Fruit fly (Drosophila melanogaster) whole organism, embryonic: ENCODE measurements around the gene CG10996.

Source experiments
- Atf-2 ChIP-seq: fragments of 200-800 bp; sonication (Bioruptor generic); optimal IDR thresholded peaks from 2 replicates; lab custom pipeline; 2016; ENCODE audit warnings: missing biosample characterization, missing genetic modification characterization
- Awh ChIP-seq: fragments of 200-800 bp; sonication (Bioruptor generic); IDR thresholded peaks from 2 replicates; pipeline ENCODE4, ENCODE4 v1.3.6; 2022; ENCODE audit warnings: missing biosample characterization, missing genetic modification characterization
- CG10543 ChIP-seq: fragments of 200-800 bp; sonication (Bioruptor generic); optimal IDR thresholded peaks from 3 replicates; lab custom pipeline; 2017; ENCODE audit warnings: missing biosample characterization, mild to moderate bottlenecking, missing genetic modification characterization, moderate library complexity
- CG10959 ChIP-seq: fragments of 200-800 bp; sonication (Bioruptor generic); IDR thresholded peaks from 2 replicates; pipeline ENCODE4 v1.3.6; 2022; ENCODE audit warnings: missing biosample characterization, missing genetic modification characterization
- CG12744 ChIP-seq: fragments of 200-800 bp; sonication (Bioruptor generic); optimal IDR thresholded peaks from 2 replicates; lab custom pipeline; 2016; ENCODE audit warnings: missing biosample characterization, missing genetic modification characterization
- CG12769 ChIP-seq: fragments of 200-800 bp; sonication (Bioruptor generic); optimal IDR thresholded peaks from 2 replicates; lab custom pipeline; 2019; ENCODE audit warnings: missing biosample characterization, mild to moderate bottlenecking, missing genetic modification characterization, moderate library complexity
- CG13123 ChIP-seq: fragments of 200-800 bp; sonication (Bioruptor generic); optimal IDR thresholded peaks from 2 replicates; lab custom pipeline; 2016; ENCODE audit warnings: missing biosample characterization, missing genetic modification characterization
- CG14860 ChIP-seq: fragments of 200-800 bp; sonication (Bioruptor generic); IDR thresholded peaks from 3 replicates; pipeline ENCODE4 v1.3.6; 2022; ENCODE audit warnings: missing biosample characterization, missing genetic modification characterization; ENCODE audit not compliant: partially characterized antibody
- CG15479 ChIP-seq: fragments of 200-800 bp; sonication (Bioruptor generic); optimal IDR thresholded peaks from 3 replicates; lab custom pipeline; 2019; ENCODE audit warnings: missing biosample characterization, mild to moderate bottlenecking, missing genetic modification characterization, moderate library complexity
- CG17385 ChIP-seq: fragments of 200-800 bp; sonication (Bioruptor generic); optimal IDR thresholded peaks from 3 replicates; lab custom pipeline; 2018; ENCODE audit warnings: missing biosample characterization, mild to moderate bottlenecking, missing genetic modification characterization
- CG17612 ChIP-seq: fragments of 200-800 bp; sonication (Bioruptor generic); IDR thresholded peaks from 2 replicates; pipeline ENCODE4 v1.3.6; 2022; ENCODE audit warnings: missing biosample characterization, missing genetic modification characterization
- CG1792 ChIP-seq: fragments of 200-800 bp; sonication (Bioruptor generic); optimal IDR thresholded peaks from 2 replicates; lab custom pipeline; 2016; ENCODE audit warnings: missing biosample characterization, missing genetic modification characterization
- CG2116 ChIP-seq: fragments of 200-800 bp; sonication (Bioruptor generic); optimal IDR thresholded peaks from 3 replicates; lab custom pipeline; 2018; ENCODE audit warnings: missing biosample characterization, mild to moderate bottlenecking, missing genetic modification characterization
- CG2202 ChIP-seq: fragments of 200-800 bp; sonication (Bioruptor generic); optimal IDR thresholded peaks from 2 replicates; lab custom pipeline; 2018; ENCODE audit warnings: missing biosample characterization, mild to moderate bottlenecking, missing genetic modification characterization
- CG2678 ChIP-seq: fragments of 200-800 bp; sonication (Bioruptor generic); optimal IDR thresholded peaks from 3 replicates; lab custom pipeline; 2019; ENCODE audit warnings: missing biosample characterization, mild to moderate bottlenecking, missing genetic modification characterization, moderate library complexity
- CG33557 ChIP-seq: fragments of 200-800 bp; sonication (Bioruptor generic); optimal IDR thresholded peaks from 2 replicates; lab custom pipeline; 2019; ENCODE audit warnings: missing biosample characterization, mild to moderate bottlenecking, missing genetic modification characterization, moderate library complexity
- CG34376 ChIP-seq: fragments of 200-800 bp; sonication (Bioruptor generic); optimal IDR thresholded peaks from 2 replicates; lab custom pipeline; 2018; ENCODE audit warnings: missing biosample characterization, mild to moderate bottlenecking, missing genetic modification characterization
- CG6689 ChIP-seq: fragments of 200-800 bp; sonication (Bioruptor generic); IDR thresholded peaks from 2 replicates; pipeline ENCODE4 v1.3.6; 2022; ENCODE audit warnings: missing biosample characterization, missing genetic modification characterization
- Dbx ChIP-seq: fragments of 200-800 bp; sonication (Bioruptor generic); IDR thresholded peaks from 3 replicates; pipeline ENCODE4 v1.3.6; 2022; ENCODE audit warnings: missing biosample characterization, missing genetic modification characterization
- Dip3 ChIP-seq: fragments of 200-800 bp; sonication (Bioruptor generic); optimal IDR thresholded peaks from 3 replicates; lab custom pipeline; 2016; ENCODE audit warnings: missing biosample characterization, missing genetic modification characterization
- Eip74EF ChIP-seq, 2 experiments: fragments of 200-800 bp in 1 of 2; fragments of >200 bp in 1 of 2; sonication (Bioruptor generic) in 1 of 2; optimal IDR thresholded peaks; 2 replicates each; lab custom pipeline; 2017 to 2019; ENCODE audit warnings: missing biosample characterization in 2 of 2, missing genetic modification characterization in 2 of 2, mild to moderate bottlenecking in 1 of 2, moderate library complexity in 1 of 2
- Ets65A ChIP-seq: fragments of 200-800 bp; sonication (Bioruptor generic); peaks from one replicate; lab custom pipeline; 2016; ENCODE audit warnings: missing biosample characterization, missing genetic modification characterization
- Ets97D ChIP-seq: fragments of 200-800 bp; sonication (Bioruptor generic); optimal IDR thresholded peaks from 3 replicates; lab custom pipeline; 2016; ENCODE audit warnings: missing biosample characterization, missing genetic modification characterization
- GATAe ChIP-seq: fragments of 200-800 bp; sonication (Bioruptor generic); conservative IDR thresholded peaks from 2 replicates; pipeline ENCODE4 v1.3.6; 2022; ENCODE audit warnings: missing biosample characterization, missing genetic modification characterization
- HLHmδ ChIP-seq: fragments of 200-800 bp; sonication (Bioruptor generic); optimal IDR thresholded peaks from 2 replicates; lab custom pipeline; 2018; ENCODE audit warnings: missing biosample characterization, mild to moderate bottlenecking, missing genetic modification characterization, moderate library complexity
- Hand ChIP-seq: fragments of 200-800 bp; sonication (Bioruptor generic); optimal IDR thresholded peaks from 2 replicates; lab custom pipeline; 2017; ENCODE audit warnings: mild to moderate bottlenecking, missing biosample characterization, missing genetic modification reagents, missing genetic modification characterization
- HmgD ChIP-seq: fragments of 200-800 bp; sonication (Bioruptor generic); optimal IDR thresholded peaks from 3 replicates; lab custom pipeline; 2016; ENCODE audit warnings: missing biosample characterization, missing genetic modification characterization
- Mes4 ChIP-seq: fragments of 200-800 bp; sonication (Bioruptor generic); optimal IDR thresholded peaks from 2 replicates; lab custom pipeline; 2016; ENCODE audit warnings: missing biosample characterization, missing genetic modification characterization
- NfI ChIP-seq: fragments of 200-800 bp; sonication (Bioruptor generic); optimal IDR thresholded peaks from 3 replicates; lab custom pipeline; 2018; ENCODE audit warnings: missing biosample characterization, mild to moderate bottlenecking, missing genetic modification characterization, moderate library complexity
- Opbp ChIP-seq: fragments of 200-800 bp; sonication (Bioruptor generic); IDR thresholded peaks from 3 replicates; pipeline ENCODE4 v1.3.6; 2022; ENCODE audit warnings: missing biosample characterization, missing genetic modification characterization; ENCODE audit not compliant: partially characterized antibody
- Pdp1 ChIP-seq, 2 experiments: fragments of 200-800 bp; sonication (Bioruptor generic); optimal IDR thresholded peaks; 3 replicates each; lab custom pipeline; 2016; ENCODE audit warnings: missing biosample characterization in 2 of 2, missing genetic modification characterization in 2 of 2, mild to moderate bottlenecking in 1 of 2, moderate library complexity in 1 of 2
- Six4 ChIP-seq: fragments of 200-800 bp; sonication (Bioruptor generic); optimal IDR thresholded peaks from 2 replicates; lab custom pipeline; 2016; ENCODE audit warnings: missing biosample characterization, missing genetic modification characterization
- Sox100B ChIP-seq: fragments of 200-800 bp; sonication (Bioruptor generic); optimal IDR thresholded peaks from 3 replicates; lab custom pipeline; 2018; ENCODE audit warnings: missing biosample characterization, mild to moderate bottlenecking, missing genetic modification characterization
- Sox102F ChIP-seq: fragments of 200-800 bp; sonication (Bioruptor generic); optimal IDR thresholded peaks from 2 replicates; lab custom pipeline; 2018; ENCODE audit warnings: missing biosample characterization, mild to moderate bottlenecking, missing genetic modification characterization, moderate library complexity
- Trl ChIP-seq, 3 experiments: fragments of >200 bp in 2 of 3; fragments of 200-800 bp in 1 of 3; sonication (Bioruptor generic) in 1 of 3; optimal IDR thresholded peaks; 2 replicates in 1 of 3; 3 replicates in 2 of 3; lab custom pipeline; 2016 to 2017; ENCODE audit warnings: missing biosample characterization in 1 of 3, missing genetic modification characterization in 1 of 3
- Vsx1 ChIP-seq: fragments of 200-800 bp; sonication (Bioruptor generic); optimal IDR thresholded peaks from 2 replicates; lab custom pipeline; 2017; ENCODE audit warnings: missing biosample characterization, mild to moderate bottlenecking, missing genetic modification characterization, missing genetic modification reagents
- cwo ChIP-seq: fragments of 200-800 bp; sonication (Bioruptor generic); optimal IDR thresholded peaks from 3 replicates; lab custom pipeline; 2017; ENCODE audit warnings: missing biosample characterization, missing genetic modification characterization, mild to moderate bottlenecking, moderate library complexity, missing genetic modification reagents
- danr ChIP-seq: fragments of 200-800 bp; sonication (Bioruptor generic); IDR thresholded peaks from 2 replicates; pipeline ENCODE4 v1.3.6; 2022; ENCODE audit warnings: missing biosample characterization, missing genetic modification characterization
- dmrt11E ChIP-seq: fragments of 200-800 bp; sonication (Bioruptor generic); optimal IDR thresholded peaks from 3 replicates; lab custom pipeline; 2018; ENCODE audit warnings: missing biosample characterization, mild to moderate bottlenecking, missing genetic modification characterization, moderate library complexity
- gem ChIP-seq: fragments of 200-800 bp; sonication (Bioruptor generic); optimal IDR thresholded peaks from 2 replicates; lab custom pipeline; 2019; ENCODE audit warnings: missing biosample characterization, mild to moderate bottlenecking, missing genetic modification characterization, moderate library complexity
- grn ChIP-seq: fragments of 200-800 bp; sonication (Bioruptor generic); optimal IDR thresholded peaks from 3 replicates; lab custom pipeline; 2017; ENCODE audit warnings: missing biosample characterization, missing genetic modification characterization
- hbn ChIP-seq: fragments of 200-800 bp; sonication (Bioruptor generic); IDR thresholded peaks from 2 replicates; pipeline ENCODE4 v1.3.6; 2022; ENCODE audit warnings: missing biosample characterization, missing genetic modification characterization; ENCODE audit not compliant: partially characterized antibody
- kni ChIP-seq: fragments of 200-800 bp; sonication (Bioruptor generic); optimal IDR thresholded peaks from 3 replicates; lab custom pipeline; 2017; ENCODE audit warnings: mild to moderate bottlenecking, missing biosample characterization, missing genetic modification reagents, missing genetic modification characterization
- prd ChIP-seq, 3 experiments: fragments of >200 bp in 2 of 3; fragments of 200-800 bp in 1 of 3; sonication (Bioruptor generic) in 1 of 3; optimal IDR thresholded peaks in 2 of 3; IDR thresholded peaks in 1 of 3; 2 replicates in 2 of 3; 3 replicates in 1 of 3; pipeline versions ENCODE4 v1.3.6 to Lab custom; 2017 to 2022; ENCODE audit warnings: missing biosample characterization in 1 of 3, missing genetic modification characterization in 1 of 3
- row ChIP-seq: fragments of 200-800 bp; sonication (Bioruptor generic); IDR thresholded peaks from 3 replicates; pipeline ENCODE4 v1.3.6; 2022; ENCODE audit warnings: missing biosample characterization, missing genetic modification characterization
- sens ChIP-seq: fragments of 200-800 bp; sonication (Bioruptor generic); peaks from one replicate; lab custom pipeline; 2016; ENCODE audit warnings: missing biosample characterization, missing genetic modification characterization
- sqz ChIP-seq: fragments of 200-800 bp; sonication (Bioruptor generic); optimal IDR thresholded peaks from 3 replicates; lab custom pipeline; 2018; ENCODE audit warnings: missing biosample characterization, mild to moderate bottlenecking, missing genetic modification characterization
- stwl ChIP-seq: fragments of 200-800 bp; sonication (Bioruptor generic); optimal IDR thresholded peaks from 3 replicates; lab custom pipeline; 2018; ENCODE audit warnings: missing biosample characterization, mild to moderate bottlenecking, missing genetic modification characterization, moderate library complexity
- tx ChIP-seq: fragments of 200-800 bp; sonication (Bioruptor generic); optimal IDR thresholded peaks from 2 replicates; lab custom pipeline; 2016; ENCODE audit warnings: missing biosample characterization, missing genetic modification characterization

Gene CG10996

DNA sequence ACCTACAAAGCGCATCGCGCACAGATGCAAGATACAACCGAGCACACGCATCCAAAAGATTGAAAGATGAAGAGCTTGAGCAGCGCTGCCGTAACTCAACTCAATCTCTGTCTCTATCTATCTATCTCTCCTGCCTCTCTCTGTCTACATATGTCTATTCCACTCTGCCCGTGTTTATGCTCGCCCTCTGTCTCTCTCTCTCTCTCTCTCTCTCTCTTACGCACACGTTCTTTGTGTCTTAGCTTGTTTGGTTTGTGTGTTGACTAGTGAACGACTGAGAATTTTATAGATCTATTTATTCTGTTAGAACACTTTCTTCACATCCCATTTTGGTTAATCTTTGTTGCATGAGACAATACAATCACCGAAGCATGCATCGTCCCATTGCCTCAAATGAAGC, 8.1 kb upstream of the CG10996 start (continued):
- TF ChIP-seq HLHmδ (GFP tag; lab: Kevin White, UChicago) (peak; percentile 25), Ets97D (GFP tag; lab: Kevin White, UChicago) (no peak), Sox100B (no peak), dmrt11E (peak; percentile 16), cwo (GFP tag; lab: Kevin White, UChicago) (no peak), CG12769 (tag; lab: Kevin White, UChicago) (no peak), prd (optimal IDR thresholded peaks at IDR 0.05; lab: Kevin White, UChicago) (no peak), prd (GFP tag; IDR thresholded peaks at IDR 0.05; lab: Robert Waterston, UW) (no peak), kni (no peak), gem (tag; lab: Kevin White, UChicago) (peak; percentile 1), Mes4 (peak; percentile 15), GATAe (GFP tag; lab: Robert Waterston, UW) (no peak), danr (GFP tag; lab: Robert Waterston, UW) (no peak), CG14860 (no peak), Eip74EF (GFP tag; optimal IDR thresholded peaks at IDR 0.05; lab: Kevin White, UChicago) (no peak), stwl (peak; percentile 59), CG10959 (GFP tag; lab: Robert Waterston, UW) (no peak), Six4 (no peak), CG33557 (peak; percentile 8), NfI (GFP tag; lab: Kevin White, UChicago) (no peak), Dip3 (no peak), Dbx (GFP tag; lab: Robert Waterston, UW) (no peak), CG2202 (tag; lab: Kevin White, UChicago) (peak; percentile 2), grn (GFP tag; lab: Kevin White, UChicago) (peak; percentile 28), Trl (optimal IDR thresholded peaks at IDR 0.05; lab: Kevin White, UChicago) (peak; percentile 54 to 69), Trl (GFP tag; optimal IDR thresholded peaks at IDR 0.05; lab: Kevin White, UChicago) (peak; percentile 27)

DNA sequence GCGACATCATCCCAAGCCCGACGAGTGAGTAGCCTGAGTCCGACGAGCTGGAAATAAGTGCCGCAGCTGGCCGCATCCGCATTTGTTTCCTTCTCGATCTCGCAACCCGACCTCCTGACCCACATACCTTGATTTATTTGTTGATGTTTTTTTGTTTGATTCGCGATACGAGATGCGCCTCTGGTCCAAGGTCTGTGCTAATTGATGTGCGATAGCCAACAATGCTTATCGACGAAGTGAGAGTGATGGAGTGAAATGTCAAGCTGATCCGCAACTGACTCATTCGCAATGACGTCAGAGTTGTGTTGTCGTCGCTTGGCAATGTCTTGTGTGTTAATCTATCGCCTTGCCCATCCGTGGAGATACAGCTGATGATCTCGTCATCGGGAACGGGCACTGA, 7.0 kb upstream of the CG10996 start:
- peak; percentile 57 for TF ChIP-seq CG15479
- no peak for TF ChIP-seq CG13123 (GFP tag; lab: Kevin White, UChicago)
- no peak for TF ChIP-seq Opbp
- no peak for TF ChIP-seq CG1792 (GFP tag; lab: Kevin White, UChicago)
- peak; percentile 14 for TF ChIP-seq CG34376 (GFP tag; lab: Kevin White, UChicago)
- no peak for TF ChIP-seq CG2116
- TF ChIP-seq tx (GFP tag; lab: Kevin White, UChicago) = no peak
- TF ChIP-seq CG2678 (tag; lab: Kevin White, UChicago) = no peak
- TF ChIP-seq Awh = no peak
- no peak for TF ChIP-seq CG12744 (GFP tag; lab: Kevin White, UChicago)

DNA sequence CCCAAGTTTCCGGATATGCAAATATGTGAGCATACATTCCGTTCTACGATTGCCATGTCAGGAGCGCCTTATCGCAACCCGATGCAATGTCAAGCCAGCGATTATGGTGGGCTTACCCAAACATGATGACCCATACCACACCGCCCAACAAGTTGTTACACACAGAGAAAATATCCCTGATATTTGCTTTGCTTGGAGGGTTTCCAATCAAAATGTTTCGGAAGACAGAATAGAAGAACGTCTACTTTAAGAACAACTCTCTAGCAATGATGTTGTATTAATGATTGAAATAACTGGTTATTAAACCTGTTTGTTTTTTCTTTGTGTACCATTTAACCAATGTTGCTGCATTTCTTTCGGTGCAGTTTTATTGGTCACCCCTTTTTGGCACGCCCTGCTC, 3.2 kb upstream of the CG10996 start:
- TF ChIP-seq Vsx1 (no peak), CG6689 (GFP tag; lab: Robert Waterston, UW) (peak; percentile 33; the same call in 1 of the 2 replicates), CG17612 (no peak), Hand (GFP tag; lab: Kevin White, UChicago) (no peak), Pdp1 (GFP tag; optimal IDR thresholded peaks at IDR 0.05; lab: Kevin White, UChicago) (peak in 1 of 2 experiments; percentile 13), kni (no peak), CG17385 (GFP tag; lab: Kevin White, UChicago) (no peak), row (GFP tag; lab: Robert Waterston, UW) (peak; percentile 32; the same call in 2 of the 3 replicates), hbn (GFP tag; lab: Robert Waterston, UW) (no peak), sens (GFP tag; lab: Kevin White, UChicago) (peak; percentile 9), Atf-2 (GFP tag; lab: Kevin White, UChicago) (no peak), HmgD (GFP tag; lab: Kevin White, UChicago) (no peak), Sox102F (peak; percentile 25), sqz (GFP tag; lab: Kevin White, UChicago) (no peak), CG10543 (GFP tag; lab: Kevin White, UChicago) (no peak), Ets65A (GFP tag; lab: Kevin White, UChicago) (peak; percentile 89)
